Fruit fly (Drosophila melanogaster) whole organism, embryonic: ENCODE measurements around the gene Tom.
A peak's percentile ranks its signal among the peaks of the same experiment; 100 is the strongest.

Source experiments
- Atf-2 ChIP-seq: fragments of 200-800 bp; sonication (Bioruptor generic); optimal IDR thresholded peaks from 2 replicates; lab custom pipeline; 2016; ENCODE audit warnings: missing biosample characterization, missing genetic modification characterization
- CG10267 ChIP-seq: fragments of 200-800 bp; sonication (Bioruptor generic); optimal IDR thresholded peaks from 2 replicates; lab custom pipeline; 2018; ENCODE audit warnings: missing biosample characterization, mild to moderate bottlenecking, missing genetic modification characterization, moderate library complexity
- CG10979 ChIP-seq: fragments of 200-800 bp; sonication (Bioruptor generic); optimal IDR thresholded peaks from 2 replicates; lab custom pipeline; 2018; ENCODE audit warnings: missing biosample characterization, mild to moderate bottlenecking, missing genetic modification characterization, moderate library complexity
- CG1233 ChIP-seq: fragments of 200-800 bp; sonication (Bioruptor generic); optimal IDR thresholded peaks from 4 replicates; lab custom pipeline; 2018; ENCODE audit warnings: missing biosample characterization, mild to moderate bottlenecking, missing genetic modification characterization
- CG12659 ChIP-seq: fragments of 200-800 bp; sonication (Bioruptor generic); optimal IDR thresholded peaks from 3 replicates; lab custom pipeline; 2017; ENCODE audit warnings: mild to moderate bottlenecking, missing biosample characterization, missing genetic modification reagents, missing genetic modification characterization
- CG16815 ChIP-seq: fragments of 200-800 bp; sonication (Bioruptor generic); optimal IDR thresholded peaks from 3 replicates; lab custom pipeline; 2017; ENCODE audit warnings: missing biosample characterization, mild to moderate bottlenecking, missing genetic modification characterization
- CG2202 ChIP-seq: fragments of 200-800 bp; sonication (Bioruptor generic); optimal IDR thresholded peaks from 2 replicates; lab custom pipeline; 2018; ENCODE audit warnings: missing biosample characterization, mild to moderate bottlenecking, missing genetic modification characterization
- CG2712 ChIP-seq: fragments of 200-800 bp; optimal IDR thresholded peaks from 3 replicates; lab custom pipeline; 2019; ENCODE audit warnings: missing biosample characterization, mild to moderate bottlenecking, missing genetic modification characterization, moderate library complexity
- CG30431 ChIP-seq: fragments of 200-800 bp; sonication (Bioruptor generic); optimal IDR thresholded peaks from 2 replicates; lab custom pipeline; 2017; ENCODE audit warnings: missing biosample characterization, missing genetic modification characterization
- CG34422 ChIP-seq: fragments of 200-800 bp; sonication (Bioruptor generic); IDR thresholded peaks from 3 replicates; pipeline ENCODE4 v1.3.6; 2022; ENCODE audit warnings: missing biosample characterization, missing genetic modification characterization
- CG3847 ChIP-seq: fragments of 200-800 bp; sonication (Bioruptor generic); IDR thresholded peaks from 2 replicates; pipeline ENCODE4 v1.3.6; 2022; ENCODE audit warnings: missing biosample characterization, missing genetic modification characterization
- CG4328 ChIP-seq: fragments of 200-800 bp; sonication (Bioruptor generic); optimal IDR thresholded peaks from 3 replicates; lab custom pipeline; 2017; ENCODE audit warnings: missing biosample characterization, missing genetic modification reagents, missing genetic modification characterization
- CG4404 ChIP-seq: fragments of 200-800 bp; sonication (Bioruptor generic); IDR thresholded peaks from 2 replicates; pipeline ENCODE4 v1.3.6; 2022; ENCODE audit warnings: missing biosample characterization, missing genetic modification characterization
- CG6689 ChIP-seq: fragments of 200-800 bp; sonication (Bioruptor generic); IDR thresholded peaks from 2 replicates; pipeline ENCODE4 v1.3.6; 2022; ENCODE audit warnings: missing biosample characterization, missing genetic modification characterization
- CG6813 ChIP-seq: fragments of 200-800 bp; sonication (Bioruptor generic); optimal IDR thresholded peaks from 2 replicates; lab custom pipeline; 2017; ENCODE audit warnings: missing biosample characterization, missing genetic modification characterization, mild to moderate bottlenecking, moderate library complexity, missing genetic modification reagents
- CG8924 ChIP-seq: fragments of 200-800 bp; optimal IDR thresholded peaks from 3 replicates; lab custom pipeline; 2019; ENCODE audit warnings: missing biosample characterization, mild to moderate bottlenecking, missing genetic modification characterization, moderate library complexity
- CG9727 ChIP-seq: fragments of 200-800 bp; sonication (Bioruptor generic); optimal IDR thresholded peaks from 3 replicates; lab custom pipeline; 2017; ENCODE audit warnings: missing biosample characterization, mild to moderate bottlenecking, missing genetic modification characterization
- CG9932 ChIP-seq: fragments of 200-800 bp; sonication (Bioruptor generic); IDR thresholded peaks from 2 replicates; pipeline ENCODE4 v1.3.6; 2022; ENCODE audit warnings: missing biosample characterization, missing genetic modification characterization
- CoRest ChIP-seq: fragments of 200-800 bp; sonication (Bioruptor generic); optimal IDR thresholded peaks from 3 replicates; lab custom pipeline; 2018; ENCODE audit warnings: missing biosample characterization, mild to moderate bottlenecking, missing genetic modification characterization, moderate library complexity
- D ChIP-seq, 2 experiments: fragments of 200-800 bp in 1 of 2; fragments of >200 bp in 1 of 2; sonication (Bioruptor generic) in 1 of 2; optimal IDR thresholded peaks; 2 replicates in 1 of 2; 3 replicates in 1 of 2; lab custom pipeline; 2017; ENCODE audit warnings: mild to moderate bottlenecking in 1 of 2, missing biosample characterization in 1 of 2, missing genetic modification characterization in 1 of 2, missing genetic modification reagents in 1 of 2
- H15 ChIP-seq: fragments of 200-800 bp; sonication (Bioruptor generic); IDR thresholded peaks from 3 replicates; pipeline ENCODE4 v1.3.6; 2022; ENCODE audit warnings: missing biosample characterization, missing genetic modification characterization
- Nf-YB ChIP-seq: fragments of 200-800 bp; sonication (Bioruptor generic); optimal IDR thresholded peaks from 3 replicates; lab custom pipeline; 2019; ENCODE audit warnings: missing biosample characterization, mild to moderate bottlenecking, missing genetic modification characterization, moderate library complexity
- Six4 ChIP-seq: fragments of 200-800 bp; sonication (Bioruptor generic); optimal IDR thresholded peaks from 2 replicates; lab custom pipeline; 2016; ENCODE audit warnings: missing biosample characterization, missing genetic modification characterization
- Sox102F ChIP-seq: fragments of 200-800 bp; sonication (Bioruptor generic); optimal IDR thresholded peaks from 2 replicates; lab custom pipeline; 2018; ENCODE audit warnings: missing biosample characterization, mild to moderate bottlenecking, missing genetic modification characterization, moderate library complexity
- Xrp1 ChIP-seq: fragments of 200-800 bp; sonication (Bioruptor generic); IDR thresholded peaks from 2 replicates; pipeline ENCODE4 v1.3.6; 2022; ENCODE audit warnings: missing biosample characterization, missing genetic modification characterization
- ap ChIP-seq: fragments of 200-800 bp; sonication (Bioruptor generic); IDR thresholded peaks from 2 replicates; pipeline ENCODE4 v1.3.6; 2022; ENCODE audit warnings: missing biosample characterization, missing genetic modification characterization
- bbx ChIP-seq: fragments of 200-800 bp; sonication (Bioruptor generic); IDR thresholded peaks from 2 replicates; pipeline ENCODE4 v1.3.6; 2022; ENCODE audit warnings: missing biosample characterization, missing genetic modification characterization; ENCODE audit not compliant: partially characterized antibody
- corto ChIP-seq: fragments of 200-800 bp; sonication (Bioruptor generic); optimal IDR thresholded peaks from 2 replicates; lab custom pipeline; 2016; ENCODE audit warnings: missing biosample characterization, mild to moderate bottlenecking, missing genetic modification characterization, moderate library complexity
- crol ChIP-seq: fragments of 200-800 bp; sonication (Bioruptor generic); IDR thresholded peaks from 2 replicates; pipeline ENCODE4 v1.3.6; 2022; ENCODE audit warnings: missing biosample characterization, missing genetic modification characterization
- crp ChIP-seq, 2 experiments: fragments of 200-800 bp; sonication (Bioruptor generic); optimal IDR thresholded peaks; 2 replicates in 1 of 2; 3 replicates in 1 of 2; lab custom pipeline; 2017; ENCODE audit warnings: missing biosample characterization in 2 of 2, missing genetic modification characterization in 2 of 2, mild to moderate bottlenecking in 1 of 2, moderate library complexity in 1 of 2
- dmrt11E ChIP-seq: fragments of 200-800 bp; sonication (Bioruptor generic); optimal IDR thresholded peaks from 3 replicates; lab custom pipeline; 2018; ENCODE audit warnings: missing biosample characterization, mild to moderate bottlenecking, missing genetic modification characterization, moderate library complexity
- gem ChIP-seq: fragments of 200-800 bp; sonication (Bioruptor generic); optimal IDR thresholded peaks from 2 replicates; lab custom pipeline; 2019; ENCODE audit warnings: missing biosample characterization, mild to moderate bottlenecking, missing genetic modification characterization, moderate library complexity
- grau ChIP-seq: fragments of 200-800 bp; optimal IDR thresholded peaks from 3 replicates; lab custom pipeline; 2019; ENCODE audit warnings: missing biosample characterization, mild to moderate bottlenecking, missing genetic modification characterization, moderate library complexity
- grn ChIP-seq: fragments of 200-800 bp; sonication (Bioruptor generic); optimal IDR thresholded peaks from 3 replicates; lab custom pipeline; 2017; ENCODE audit warnings: missing biosample characterization, missing genetic modification characterization
- kni ChIP-seq: fragments of 200-800 bp; sonication (Bioruptor generic); optimal IDR thresholded peaks from 3 replicates; lab custom pipeline; 2017; ENCODE audit warnings: mild to moderate bottlenecking, missing biosample characterization, missing genetic modification reagents, missing genetic modification characterization
- lola ChIP-seq, 3 experiments: fragments of >200 bp in 2 of 3; fragments of 200-800 bp in 1 of 3; sonication (Bioruptor generic) in 1 of 3; optimal IDR thresholded peaks; 2 replicates each; lab custom pipeline; 2017 to 2019; ENCODE audit warnings: missing biosample characterization in 3 of 3, missing genetic modification characterization in 3 of 3, mild to moderate bottlenecking in 1 of 3, moderate library complexity in 1 of 3
- lov ChIP-seq, 2 experiments: fragments of 200-800 bp in 1 of 2; fragments of >200 bp in 1 of 2; sonication (Bioruptor generic) in 1 of 2; IDR thresholded peaks in 1 of 2; optimal IDR thresholded peaks in 1 of 2; 2 replicates in 1 of 2; 3 replicates in 1 of 2; pipeline versions ENCODE4 v1.3.6 to Lab custom; 2017 to 2022; ENCODE audit warnings: missing biosample characterization in 1 of 2, missing genetic modification characterization in 1 of 2
- nerfin-1 ChIP-seq: fragments of 200-800 bp; sonication (Bioruptor generic); optimal IDR thresholded peaks from 3 replicates; lab custom pipeline; 2019; ENCODE audit warnings: missing biosample characterization, mild to moderate bottlenecking, missing genetic modification characterization, moderate library complexity
- nmo ChIP-seq: fragments of 200-800 bp; sonication (Bioruptor generic); optimal IDR thresholded peaks from 2 replicates; lab custom pipeline; 2018; ENCODE audit warnings: missing biosample characterization, mild to moderate bottlenecking, missing genetic modification characterization, moderate library complexity
- pum ChIP-seq: fragments of 200-800 bp; sonication (Bioruptor generic); optimal IDR thresholded peaks from 2 replicates; lab custom pipeline; 2016; ENCODE audit warnings: missing biosample characterization, missing genetic modification characterization
- sens ChIP-seq: fragments of 200-800 bp; sonication (Bioruptor generic); peaks from one replicate; lab custom pipeline; 2016; ENCODE audit warnings: missing biosample characterization, missing genetic modification characterization
- sim ChIP-seq: fragments of 200-800 bp; sonication (Bioruptor generic); IDR thresholded peaks from 2 replicates; pipeline ENCODE4 v1.3.6; 2022; ENCODE audit warnings: missing biosample characterization, missing genetic modification characterization
- tll ChIP-seq, 2 experiments: fragments of 200-800 bp in 1 of 2; fragments of >200 bp in 1 of 2; sonication (Bioruptor generic) in 1 of 2; optimal IDR thresholded peaks; 2 replicates each; lab custom pipeline; 2017 to 2019; ENCODE audit warnings: missing biosample characterization in 2 of 2, missing genetic modification characterization in 2 of 2, mild to moderate bottlenecking in 1 of 2, moderate library complexity in 1 of 2
- trem ChIP-seq: fragments of 200-800 bp; optimal IDR thresholded peaks from 3 replicates; lab custom pipeline; 2019; ENCODE audit warnings: missing biosample characterization, mild to moderate bottlenecking, missing genetic modification characterization, moderate library complexity
- ttk ChIP-seq: fragments of 200-800 bp; sonication (Bioruptor generic); IDR thresholded peaks from 2 replicates; pipeline ENCODE4 v2.1.2; 2022; ENCODE audit warnings: missing biosample characterization, missing genetic modification characterization
- zen ChIP-seq: fragments of 200-800 bp; sonication (Bioruptor generic); optimal IDR thresholded peaks from 3 replicates; lab custom pipeline; 2018; ENCODE audit warnings: missing biosample characterization, mild to moderate bottlenecking, missing genetic modification characterization, moderate library complexity
- zfh1 ChIP-seq: fragments of 200-800 bp; sonication (Bioruptor generic); IDR thresholded peaks from 3 replicates; pipeline ENCODE4 v1.3.6; 2022; ENCODE audit warnings: missing biosample characterization, missing genetic modification characterization

The Tom gene

DNA sequence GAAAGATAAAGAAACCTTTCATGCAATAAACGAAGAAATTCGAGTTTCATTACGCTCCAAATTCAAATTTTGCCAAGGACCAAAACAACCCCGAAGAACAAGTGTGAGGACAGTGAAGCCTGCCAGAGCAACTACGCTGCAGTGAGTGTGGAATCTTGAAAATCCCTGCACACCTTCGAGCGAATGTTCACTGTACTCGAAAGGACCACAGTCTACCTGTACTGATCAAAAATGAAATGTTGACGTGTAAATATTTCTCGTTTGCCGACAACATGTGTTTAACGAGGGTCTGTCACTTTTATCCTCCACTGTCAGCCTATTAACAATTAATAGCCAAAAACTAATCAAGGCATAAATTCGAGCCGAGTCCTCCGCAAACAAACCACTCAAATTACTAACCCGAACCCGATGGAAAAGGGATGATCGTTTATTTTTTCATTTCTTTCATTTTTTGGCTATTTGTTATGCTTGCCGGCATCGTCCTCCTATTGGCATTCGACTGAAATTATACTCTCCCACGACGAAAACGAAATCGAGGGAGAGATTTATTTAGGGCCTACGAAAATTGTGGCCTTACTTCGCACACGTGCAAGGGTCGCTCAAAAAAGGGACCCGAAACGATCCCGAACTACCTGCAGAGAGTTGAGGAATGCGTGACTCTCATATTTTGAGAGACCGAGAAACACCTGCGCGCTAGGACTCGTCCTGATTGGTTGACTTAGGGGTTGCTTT, 2.9 kb downstream of the Tom start:
- TF ChIP-seq D (optimal IDR thresholded peaks at IDR 0.05; lab: Kevin White, UChicago), result peak; percentile 31
- peak; percentile 32 for TF ChIP-seq D (GFP tag; optimal IDR thresholded peaks at IDR 0.05; lab: Kevin White, UChicago)
- peak; percentile 49 for TF ChIP-seq CG16815 (GFP tag; lab: Kevin White, UChicago)
- TF ChIP-seq sim (GFP tag; lab: Robert Waterston, UW), result no peak
- TF ChIP-seq CG2202 (tag; lab: Kevin White, UChicago), result peak; percentile 18
- TF ChIP-seq CG2712, result peak; percentile 16
- no peak for TF ChIP-seq CG3847 (GFP tag; lab: Robert Waterston, UW)
- TF ChIP-seq crol (GFP tag; lab: Robert Waterston, UW), result no peak
- peak; percentile 11 for TF ChIP-seq nmo
- TF ChIP-seq Atf-2 (GFP tag; lab: Kevin White, UChicago), result peak; percentile 5
- TF ChIP-seq CG12659 (GFP tag; lab: Kevin White, UChicago), result no peak
- TF ChIP-seq zen, result peak; percentile 88
- peak; percentile 43; the same call in 1 of the 3 replicates for TF ChIP-seq zfh1 (GFP tag; lab: Robert Waterston, UW)
- peak; percentile 76 for TF ChIP-seq dmrt11E (tag; lab: Kevin White, UChicago)
- 0 out of 2 replicates have a peak, but pooled peaks have one; percentile 12 for TF ChIP-seq CG6689 (GFP tag; lab: Robert Waterston, UW)
- peak; percentile 11 for TF ChIP-seq Six4 (GFP tag; lab: Kevin White, UChicago)
- TF ChIP-seq Sox102F (GFP tag; lab: Kevin White, UChicago), result no peak
- no peak for TF ChIP-seq CG9932
- no peak for TF ChIP-seq corto
- no peak for TF ChIP-seq CG4328
- no peak for TF ChIP-seq CG34422 (GFP tag; lab: Robert Waterston, UW)
- TF ChIP-seq bbx (GFP tag; lab: Robert Waterston, UW), result no peak
- TF ChIP-seq Xrp1 (GFP tag; lab: Robert Waterston, UW), result peak; percentile 51
- TF ChIP-seq CG6813 (GFP tag; lab: Kevin White, UChicago), result peak; percentile 8
- no peak for TF ChIP-seq H15 (GFP tag; lab: Robert Waterston, UW)
- peak in 1 of 2 experiments; percentile 89 for TF ChIP-seq tll (GFP tag; optimal IDR thresholded peaks at IDR 0.05; lab: Kevin White, UChicago)
- TF ChIP-seq CG10267 (tag; lab: Kevin White, UChicago), result peak; percentile 6
- TF ChIP-seq grau (tag; lab: Kevin White, UChicago), result peak; percentile 99
- no peak for TF ChIP-seq ttk
- peak; percentile 63 for TF ChIP-seq nerfin-1 (tag; lab: Kevin White, UChicago)
- TF ChIP-seq CG8924 (tag; lab: Kevin White, UChicago), result peak; percentile 21
- peak in 1 of 3 experiments; percentile 57 for TF ChIP-seq lola (GFP tag; optimal IDR thresholded peaks at IDR 0.05; lab: Kevin White, UChicago)
- TF ChIP-seq CG1233 (GFP tag; lab: Kevin White, UChicago), result peak; percentile 15
- TF ChIP-seq CG9727, result peak; percentile 56
- TF ChIP-seq CG10979 (tag; lab: Kevin White, UChicago), result peak; percentile 31
- peak; percentile 33 for TF ChIP-seq CG30431 (GFP tag; lab: Kevin White, UChicago)
- TF ChIP-seq CG4404 (GFP tag; lab: Robert Waterston, UW), result peak; percentile 79; the same call in 1 of the 2 replicates
- TF ChIP-seq pum (GFP tag; lab: Kevin White, UChicago), result peak; percentile 11
- no peak for TF ChIP-seq lov (optimal IDR thresholded peaks at IDR 0.05; lab: Kevin White, UChicago)
- TF ChIP-seq lov (GFP tag; IDR thresholded peaks at IDR 0.05; lab: Robert Waterston, UW), result 0 out of 3 replicates have a peak, but pooled peaks have one; percentile 59
- TF ChIP-seq kni (GFP tag; lab: Kevin White, UChicago), result peak; percentile 86
- peak; percentile 89 for TF ChIP-seq Nf-YB
- TF ChIP-seq sens (GFP tag; lab: Kevin White, UChicago), result peak; percentile 87
- TF ChIP-seq grn, result peak; percentile 22
- TF ChIP-seq ap (GFP tag; lab: Robert Waterston, UW), result 0 out of 2 replicates have a peak, but pooled peaks have one; percentile 2
- TF ChIP-seq gem, result peak; percentile 27
- peak; percentile 1 for TF ChIP-seq CoRest (tag; lab: Kevin White, UChicago)
- peak; percentile 11 for TF ChIP-seq trem (tag; lab: Kevin White, UChicago)
- no peak for TF ChIP-seq crp (GFP tag; optimal IDR thresholded peaks at IDR 0.05; lab: Kevin White, UChicago)
